Worm (Caenorhabditis elegans) whole organism, late embryonic: Measurements from ENCODE around the gene C54D10.10.

Source experiments
- F13H6.1 ChIP-seq: sonication (generic microtip); optimal IDR thresholded peaks from 2 replicates; lab custom pipeline; 2016; ENCODE audit warnings: missing genetic modification characterization, missing compliant biosample characterization
- T23F11.4 ChIP-seq: fragments of 200-800 bp; sonication (Bioruptor generic); optimal IDR thresholded peaks from 2 replicates; lab custom pipeline; 2018; ENCODE audit warnings: mild to moderate bottlenecking, missing genetic modification characterization, missing compliant biosample characterization
- Y22D7AL.16 ChIP-seq: sonication (generic microtip); optimal IDR thresholded peaks from 2 replicates; lab custom pipeline; 2016; ENCODE audit warnings: missing genetic modification characterization, missing compliant biosample characterization
- ceh-19 ChIP-seq: fragments of 200-800 bp; sonication (Bioruptor generic); optimal IDR thresholded peaks from 2 replicates; lab custom pipeline; 2018; ENCODE audit warnings: mild to moderate bottlenecking, missing genetic modification characterization, missing compliant biosample characterization
- ceh-24 ChIP-seq: sonication (generic microtip); optimal IDR thresholded peaks from 2 replicates; lab custom pipeline; 2016; ENCODE audit warnings: mild to moderate bottlenecking, missing genetic modification characterization, missing compliant biosample characterization
- ceh-30 ChIP-seq: fragments of 150-350 bp; optimal IDR thresholded peaks from 2 replicates; lab custom pipeline; 2014; ENCODE audit warnings: missing biosample characterization, missing genetic modification characterization
- ceh-34 ChIP-seq: sonication (generic microtip); optimal IDR thresholded peaks from 2 replicates; lab custom pipeline; 2016; ENCODE audit warnings: mild to moderate bottlenecking, missing genetic modification characterization, missing compliant biosample characterization
- ceh-45 ChIP-seq: fragments of 200-800 bp; sonication (Bioruptor generic); IDR thresholded peaks from 2 replicates; pipeline ENCODE4 v1.3.6; 2022; ENCODE audit warnings: missing genetic modification reagents, missing genetic modification characterization, missing compliant biosample characterization
- ceh-48 ChIP-seq: sonication (generic microtip); optimal IDR thresholded peaks from 2 replicates; lab custom pipeline; 2016; ENCODE audit warnings: missing genetic modification characterization, inconsistent platforms, missing compliant biosample characterization
- ceh-6 ChIP-seq: fragments of 200-800 bp; sonication (Bioruptor generic); optimal IDR thresholded peaks from 2 replicates; lab custom pipeline; 2018; ENCODE audit warnings: mild to moderate bottlenecking, missing genetic modification characterization, missing compliant biosample characterization
- dmd-4 ChIP-seq: sonication (generic microtip); optimal IDR thresholded peaks from 2 replicates; lab custom pipeline; 2016; ENCODE audit warnings: borderline replicate concordance, missing genetic modification characterization, missing compliant biosample characterization
- elt-2 ChIP-seq: sonication (generic microtip); optimal IDR thresholded peaks from 2 replicates; lab custom pipeline; 2016; ENCODE audit warnings: missing genetic modification reagents, missing genetic modification characterization, missing compliant biosample characterization
- elt-4 ChIP-seq: sonication (generic microtip); optimal IDR thresholded peaks from 2 replicates; lab custom pipeline; 2016; ENCODE audit warnings: missing genetic modification characterization, missing compliant biosample characterization
- fax-1 ChIP-seq: sonication (generic microtip); optimal IDR thresholded peaks from 2 replicates; lab custom pipeline; 2016; ENCODE audit warnings: missing genotype, missing genetic modification characterization, missing compliant biosample characterization
- fkh-10 ChIP-seq: fragments of 150-350 bp; optimal IDR thresholded peaks from 2 replicates; lab custom pipeline; 2014; ENCODE audit warnings: missing biosample characterization, missing genetic modification reagents, missing genetic modification characterization
- fkh-6 ChIP-seq: sonication (generic microtip); optimal IDR thresholded peaks from 2 replicates; lab custom pipeline; 2016; ENCODE audit warnings: missing genetic modification characterization, missing compliant biosample characterization
- hlh-30 ChIP-seq: sonication (generic microtip); optimal IDR thresholded peaks from 2 replicates; lab custom pipeline; 2017; ENCODE audit warnings: antibody characterized with exemption, missing genetic modification characterization, missing compliant biosample characterization; ENCODE audit not compliant: insufficient read depth
- hlh-8 ChIP-seq: sonication (generic microtip); optimal IDR thresholded peaks from 2 replicates; lab custom pipeline; 2016; ENCODE audit warnings: missing genotype, missing genetic modification characterization, missing compliant biosample characterization
- lim-6 ChIP-seq: sonication (generic microtip); optimal IDR thresholded peaks from 2 replicates; lab custom pipeline; 2016; ENCODE audit warnings: missing genetic modification characterization, missing compliant biosample characterization
- mec-3 ChIP-seq: sonication (generic microtip); optimal IDR thresholded peaks from 2 replicates; lab custom pipeline; 2016; ENCODE audit warnings: borderline replicate concordance, missing genetic modification characterization, missing compliant biosample characterization
- nfya-1 ChIP-seq: sonication (generic microtip); optimal IDR thresholded peaks from 2 replicates; lab custom pipeline; 2017; ENCODE audit warnings: missing genetic modification characterization, mild to moderate bottlenecking, missing compliant biosample characterization, antibody characterized with exemption, moderate library complexity
- nhr-11 ChIP-seq: fragments of 150-350 bp; optimal IDR thresholded peaks from 2 replicates; lab custom pipeline; 2014; ENCODE audit warnings: missing biosample characterization, missing genetic modification characterization
- odd-2 ChIP-seq: sonication (generic microtip); optimal IDR thresholded peaks from 2 replicates; lab custom pipeline; 2017; ENCODE audit warnings: antibody characterized with exemption, mild to moderate bottlenecking, missing genetic modification characterization, missing compliant biosample characterization
- pat-9 ChIP-seq: fragments of 200-800 bp; sonication (Bioruptor generic); optimal IDR thresholded peaks from 2 replicates; lab custom pipeline; 2018; ENCODE audit warnings: mild to moderate bottlenecking, missing genetic modification characterization, moderate library complexity, missing compliant biosample characterization
- pax-1 ChIP-seq: fragments of 150-350 bp; optimal IDR thresholded peaks from 2 replicates; lab custom pipeline; 2014; ENCODE audit warnings: missing biosample characterization, missing genetic modification characterization
- pha-4 ChIP-seq: fragments of 150-350 bp; optimal IDR thresholded peaks from 2 replicates; lab custom pipeline; 2018; ENCODE audit warnings: missing biosample characterization, missing genetic modification reagents, missing genetic modification characterization
- pqm-1 ChIP-seq: sonication (generic microtip); optimal IDR thresholded peaks from 2 replicates; lab custom pipeline; 2016; ENCODE audit warnings: missing genetic modification characterization, missing compliant biosample characterization
- ref-2 ChIP-seq: sonication (generic microtip); optimal IDR thresholded peaks from 2 replicates; lab custom pipeline; 2016; ENCODE audit warnings: missing genetic modification characterization, missing compliant biosample characterization
- sdc-2 ChIP-seq: sonication (generic microtip); optimal IDR thresholded peaks from 2 replicates; lab custom pipeline; 2016; ENCODE audit warnings: missing genotype, missing genetic modification characterization, missing compliant biosample characterization
- sox-4 ChIP-seq: sonication (generic microtip); optimal IDR thresholded peaks from 2 replicates; lab custom pipeline; 2017; ENCODE audit warnings: mild to moderate bottlenecking, missing genetic modification characterization, inconsistent platforms, missing compliant biosample characterization
- tbx-2 ChIP-seq: sonication (generic microtip); optimal IDR thresholded peaks from 2 replicates; lab custom pipeline; 2016; ENCODE audit warnings: missing genetic modification characterization, missing compliant biosample characterization
- tbx-7 ChIP-seq: sonication (generic microtip); optimal IDR thresholded peaks from 2 replicates; lab custom pipeline; 2016; ENCODE audit warnings: missing genotype, missing genetic modification characterization, missing compliant biosample characterization
- unc-3 ChIP-seq, 2 experiments: fragments of 200-800 bp in 1 of 2; sonication (Bioruptor generic) in 1 of 2; sonication (generic microtip) in 1 of 2; conservative IDR thresholded peaks in 1 of 2; optimal IDR thresholded peaks in 1 of 2; 2 replicates each; pipeline versions ENCODE4 v1.3.6 to Lab custom; 2016 to 2022; ENCODE audit warnings: missing compliant biosample characterization in 2 of 2, missing genetic modification characterization in 2 of 2, missing genetic modification reagents in 1 of 2
- unc-55 ChIP-seq: sonication (generic microtip); optimal IDR thresholded peaks from 2 replicates; lab custom pipeline; 2017; ENCODE audit warnings: missing biosample characterization, missing genetic modification reagents, missing genetic modification characterization
- ztf-16 ChIP-seq: sonication (generic microtip); optimal IDR thresholded peaks from 2 replicates; lab custom pipeline; 2017; ENCODE audit warnings: missing genetic modification characterization, missing compliant biosample characterization

The C54D10.10 gene

DNA sequence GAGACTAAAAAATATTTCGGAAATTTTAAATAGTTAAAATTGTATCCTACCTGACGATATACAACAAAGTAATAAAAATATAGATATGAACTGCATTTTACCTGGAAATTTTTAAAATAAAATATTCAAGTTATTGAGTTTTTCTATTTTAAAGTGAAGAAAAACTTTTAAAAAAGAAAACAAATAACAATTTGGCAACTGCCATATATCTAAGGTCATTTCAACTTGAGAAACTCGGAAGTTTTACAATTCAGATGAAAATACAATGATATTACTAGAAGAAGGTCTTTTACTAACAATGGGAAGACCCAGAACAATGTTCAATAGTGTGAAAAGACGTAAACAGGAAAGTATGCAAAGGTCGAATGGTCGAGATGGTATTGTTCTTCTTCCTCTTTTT lies at the start of gene C54D10.10:
Gene C54D10.10 (minus strand): TSS at position 101 of the 400 bp plus-strand sequence.
- TF ChIP-seq lim-6 (no peak), ref-2 (tag; lab: Kevin White, UChicago) (no peak), mec-3 (tag; lab: Kevin White, UChicago) (no peak), Y22D7AL.16 (tag; lab: Kevin White, UChicago) (no peak), odd-2 (tag; lab: Kevin White, UChicago) (no peak), nhr-11 (tag; lab: Kevin White, UChicago) (no peak), ceh-24 (tag; lab: Kevin White, UChicago) (no peak), unc-3 (GFP tag; conservative IDR thresholded peaks at IDR 0.05; lab: Robert Waterston, UW) (no peak), unc-3 (tag; optimal IDR thresholded peaks at IDR 0.05; lab: Kevin White, UChicago) (no peak), ceh-34 (no peak), ceh-6 (GFP tag; lab: Kevin White, UChicago) (no peak), fkh-6 (tag; lab: Kevin White, UChicago) (no peak), pat-9 (tag; lab: Kevin White, UChicago) (no peak), pqm-1 (tag; lab: Kevin White, UChicago) (no peak), unc-55 (GFP tag; lab: Kevin White, UChicago) (no peak)
- TF ChIP-seq, all 69 proteins: peak for 0

DNA sequence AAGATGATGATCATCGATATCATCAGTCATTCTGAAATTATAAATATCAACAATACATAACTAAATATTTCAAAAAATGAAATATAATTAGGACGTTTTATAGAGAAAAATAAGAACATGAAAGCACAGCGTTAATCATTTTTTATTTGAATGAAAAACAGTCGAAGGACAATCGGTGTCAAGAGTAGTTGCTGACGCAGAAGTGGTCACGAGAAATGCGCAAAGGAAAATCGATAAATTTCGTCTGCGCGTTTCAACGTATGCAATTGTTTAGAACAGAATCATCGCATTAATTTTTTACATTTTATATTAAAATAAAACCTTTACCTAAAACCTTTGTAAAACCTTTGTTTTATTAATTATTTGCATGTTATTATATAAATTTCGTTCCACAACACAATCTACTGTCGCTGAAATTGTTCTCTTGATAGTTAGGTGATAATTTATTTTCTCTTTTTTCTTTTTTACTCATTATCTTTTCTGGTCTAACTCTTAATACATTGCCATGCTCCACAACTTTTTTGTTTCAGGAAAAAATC lies 48.0 kb upstream of the C54D10.10 start, which contains the start of the genes W04D2.4 and rbm-25:
Gene W04D2.4 (minus strand): TSS at position 31 of the 539 bp plus-strand sequence.
Gene rbm-25 (plus strand): TSS at position 489 of the 539 bp plus-strand sequence.
- TF ChIP-seq pha-4 (tag; lab: Kevin White, UChicago) (no peak), ceh-48 (tag; lab: Kevin White, UChicago) (peak; percentile 97), hlh-30 (tag; lab: Kevin White, UChicago) (peak; percentile 25)

DNA sequence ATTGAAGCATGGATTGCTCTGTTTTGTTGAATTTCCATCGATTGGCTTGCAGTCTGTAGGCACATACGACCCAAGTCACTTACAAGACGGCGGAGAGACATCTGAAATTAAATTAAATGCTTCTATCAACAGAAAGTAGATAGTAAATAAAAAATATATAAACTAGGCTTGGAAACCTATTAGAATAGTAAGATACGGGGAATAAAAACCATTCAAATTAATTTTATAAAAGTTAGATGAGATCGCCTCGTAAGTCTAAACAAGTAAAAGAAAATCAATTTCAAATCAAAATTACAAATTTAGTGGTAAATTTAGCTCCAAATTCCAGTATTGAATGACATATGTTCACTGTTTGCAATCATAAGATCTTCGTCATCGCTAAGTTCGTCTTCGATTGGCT lies 44.7 kb upstream of the C54D10.10 start, which contains the start of gene mrps-11:
Gene mrps-11 (minus strand): TSS at position 101 of the 400 bp plus-strand sequence.
- TF ChIP-seq hlh-8 (no peak), tbx-2 (no peak), nfya-1 (no peak), Y22D7AL.16 (tag; lab: Kevin White, UChicago) (no peak), T23F11.4 (GFP tag; lab: Kevin White, UChicago) (no peak), fax-1 (tag; lab: Kevin White, UChicago) (no peak), elt-4 (tag; lab: Kevin White, UChicago) (no peak), ztf-16 (tag; lab: Kevin White, UChicago) (no peak), ceh-30 (tag; lab: Kevin White, UChicago) (no peak), lim-6 (no peak), ceh-6 (GFP tag; lab: Kevin White, UChicago) (no peak), tbx-7 (tag; lab: Kevin White, UChicago) (no peak), fkh-10 (GFP tag; lab: Kevin White, UChicago) (no peak), elt-2 (no peak), ceh-19 (GFP tag; lab: Kevin White, UChicago) (no peak), fkh-6 (tag; lab: Kevin White, UChicago) (no peak), dmd-4 (tag; lab: Kevin White, UChicago) (no peak), pax-1 (no peak)

DNA sequence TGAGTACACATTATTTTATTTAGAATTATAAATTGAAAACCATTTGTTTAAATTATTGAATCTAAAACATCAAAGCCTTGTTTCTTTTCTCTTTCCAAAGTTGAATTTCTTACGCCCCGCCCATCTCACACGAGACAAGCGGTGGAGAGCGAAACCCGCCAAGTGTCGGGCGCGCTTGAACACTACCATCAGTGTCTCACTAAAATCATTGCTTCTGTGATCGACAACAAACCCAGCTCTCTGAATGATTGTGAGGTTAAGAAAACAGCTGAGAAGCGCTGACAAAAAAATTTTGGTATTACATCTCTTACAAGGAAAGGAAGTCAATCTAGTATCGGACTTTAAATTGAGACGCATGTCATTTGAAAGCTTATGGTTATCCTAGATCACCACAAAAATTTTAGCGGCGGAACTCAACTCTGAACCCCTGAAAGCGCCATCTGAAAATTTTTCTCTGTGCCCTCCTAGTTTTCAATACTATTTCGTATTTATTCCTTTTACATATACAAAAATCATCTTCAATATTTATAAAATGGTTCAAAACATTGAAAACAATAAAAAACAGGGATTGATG lies 41.4 kb upstream of the C54D10.10 start:
- no peak for TF ChIP-seq F13H6.1
- TF ChIP-seq elt-4 (tag; lab: Kevin White, UChicago), result no peak
- no peak for TF ChIP-seq ceh-48 (tag; lab: Kevin White, UChicago)
- no peak for TF ChIP-seq sox-4 (tag; lab: Kevin White, UChicago)
- no peak for TF ChIP-seq mec-3 (tag; lab: Kevin White, UChicago)
- no peak for TF ChIP-seq ceh-45 (GFP tag; lab: Robert Waterston, UW)
- no peak for TF ChIP-seq sdc-2 (tag; lab: Kevin White, UChicago)
- TF ChIP-seq ceh-19 (GFP tag; lab: Kevin White, UChicago), result no peak
- TF ChIP-seq tbx-7 (tag; lab: Kevin White, UChicago), result no peak
- no peak for TF ChIP-seq unc-55 (GFP tag; lab: Kevin White, UChicago)
